Worm (Caenorhabditis elegans) whole organism, L3 larva: ENCODE results near the gene fah-1.

Experiments
- R02D3.7 ChIP-seq: fragments of 150-350 bp; optimal IDR thresholded peaks from 2 replicates; lab custom pipeline; 2014; ENCODE audit warnings: missing biosample characterization, missing genetic modification characterization
- aly-2 ChIP-seq: fragments of 150-350 bp; optimal IDR thresholded peaks from 2 replicates; lab custom pipeline; 2014; ENCODE audit warnings: missing biosample characterization, missing genetic modification characterization
- ama-1 ChIP-seq: fragments of 150-350 bp; optimal IDR thresholded peaks from 2 replicates; lab custom pipeline; 2018
- ceh-16 ChIP-seq: sonication (generic microtip); optimal IDR thresholded peaks from 2 replicates; lab custom pipeline; 2017; ENCODE audit warnings: missing biosample characterization, missing genetic modification characterization
- ceh-28 ChIP-seq: fragments of 150-350 bp; optimal IDR thresholded peaks from 2 replicates; lab custom pipeline; 2014; ENCODE audit warnings: missing biosample characterization, missing genetic modification reagents, missing genetic modification characterization
- ceh-82 ChIP-seq: fragments of 150-350 bp; optimal IDR thresholded peaks from 2 replicates; lab custom pipeline; 2014; ENCODE audit warnings: missing biosample characterization, missing genetic modification characterization
- ceh-9 ChIP-seq: sonication (generic microtip); optimal IDR thresholded peaks from 2 replicates; lab custom pipeline; 2018; ENCODE audit warnings: missing biosample characterization, missing genetic modification characterization
- daf-12 ChIP-seq: fragments of 150-350 bp; optimal IDR thresholded peaks from 2 replicates; lab custom pipeline; 2014; ENCODE audit warnings: missing biosample characterization, missing genetic modification reagents, missing genetic modification characterization
- elt-1 ChIP-seq: fragments of 150-350 bp; optimal IDR thresholded peaks from 2 replicates; lab custom pipeline; 2014; ENCODE audit warnings: missing biosample characterization, missing genetic modification characterization
- elt-2 ChIP-seq: sonication (generic microtip); optimal IDR thresholded peaks from 2 replicates; lab custom pipeline; 2016; ENCODE audit warnings: missing genetic modification reagents, mild to moderate bottlenecking, missing genetic modification characterization, missing compliant biosample characterization
- elt-3 ChIP-seq, 3 experiments: fragments of 150-350 bp in 1 of 3; sonication (generic microtip) in 2 of 3; optimal IDR thresholded peaks; 2 replicates in 2 of 3; 4 replicates in 1 of 3; lab custom pipeline; 2014 to 2017; ENCODE audit warnings: missing biosample characterization in 3 of 3, missing genetic modification characterization in 3 of 3
- eor-1 ChIP-seq, 2 experiments: fragments of 150-350 bp; optimal IDR thresholded peaks; 2 replicates each; lab custom pipeline; 2014 to 2018; ENCODE audit warnings: missing biosample characterization in 2 of 2, missing genetic modification characterization in 2 of 2
- fkh-10 ChIP-seq: sonication (generic microtip); optimal IDR thresholded peaks from 2 replicates; lab custom pipeline; 2017; ENCODE audit warnings: missing biosample characterization, missing genetic modification reagents, missing genetic modification characterization
- fkh-2 ChIP-seq: fragments of 150-350 bp; optimal IDR thresholded peaks from 2 replicates; lab custom pipeline; 2014; ENCODE audit warnings: missing biosample characterization, missing genetic modification reagents, missing genetic modification characterization
- fos-1 ChIP-seq: fragments of 150-350 bp; optimal IDR thresholded peaks from 2 replicates; lab custom pipeline; 2014; ENCODE audit warnings: missing biosample characterization, missing genetic modification characterization
- hmg-11 ChIP-seq: sonication (generic microtip); optimal IDR thresholded peaks from 2 replicates; lab custom pipeline; 2016; ENCODE audit warnings: missing genetic modification characterization, missing compliant biosample characterization
- jun-1 ChIP-seq: fragments of 150-350 bp; optimal IDR thresholded peaks from 2 replicates; lab custom pipeline; 2014; ENCODE audit warnings: missing biosample characterization, missing genetic modification reagents, missing genetic modification characterization
- lin-15B ChIP-seq: fragments of 150-350 bp; optimal IDR thresholded peaks from 2 replicates; lab custom pipeline; 2014; ENCODE audit warnings: missing biosample characterization, missing genetic modification characterization
- lin-39 ChIP-seq: fragments of 150-350 bp; optimal IDR thresholded peaks from 2 replicates; lab custom pipeline; 2018; ENCODE audit warnings: missing biosample characterization, missing genetic modification reagents, missing genetic modification characterization
- lsy-12 ChIP-seq: sonication (generic microtip); optimal IDR thresholded peaks from 2 replicates; lab custom pipeline; 2016; ENCODE audit warnings: mild to moderate bottlenecking, missing genetic modification characterization, missing compliant biosample characterization
- mdl-1 ChIP-seq: fragments of 150-350 bp; optimal IDR thresholded peaks from 2 replicates; lab custom pipeline; 2014; ENCODE audit warnings: missing biosample characterization, missing genetic modification characterization
- nfya-1 ChIP-seq: sonication (generic microtip); optimal IDR thresholded peaks from 2 replicates; lab custom pipeline; 2017; ENCODE audit warnings: missing genetic modification characterization, mild to moderate bottlenecking, missing compliant biosample characterization, antibody characterized with exemption, moderate library complexity; ENCODE audit not compliant: insufficient read depth
- nhr-11 ChIP-seq: fragments of 150-350 bp; optimal IDR thresholded peaks from 2 replicates; lab custom pipeline; 2014; ENCODE audit warnings: missing biosample characterization, missing genetic modification characterization
- nhr-12 ChIP-seq: fragments of 150-350 bp; optimal IDR thresholded peaks from 2 replicates; lab custom pipeline; 2014; ENCODE audit warnings: missing biosample characterization, missing genetic modification characterization
- nhr-23 ChIP-seq: fragments of 150-350 bp; optimal IDR thresholded peaks from 2 replicates; lab custom pipeline; 2014; ENCODE audit warnings: missing biosample characterization, missing genetic modification reagents, missing genetic modification characterization
- nhr-237 ChIP-seq: fragments of 150-350 bp; optimal IDR thresholded peaks from 2 replicates; lab custom pipeline; 2014; ENCODE audit warnings: missing biosample characterization, missing genetic modification characterization
- nhr-25 ChIP-seq: sonication (generic microtip); optimal IDR thresholded peaks from 2 replicates; lab custom pipeline; 2017; ENCODE audit warnings: missing biosample characterization, missing genetic modification characterization
- nhr-28 ChIP-seq: fragments of 150-350 bp; optimal IDR thresholded peaks from 2 replicates; lab custom pipeline; 2014; ENCODE audit warnings: missing biosample characterization, missing genetic modification characterization
- nhr-43 ChIP-seq: sonication (generic microtip); optimal IDR thresholded peaks from 2 replicates; lab custom pipeline; 2016; ENCODE audit warnings: mild to moderate bottlenecking, missing genetic modification characterization, missing compliant biosample characterization; ENCODE audit not compliant: poor library complexity, severe bottlenecking
- nhr-67 ChIP-seq: fragments of 150-350 bp; optimal IDR thresholded peaks from 2 replicates; lab custom pipeline; 2014; ENCODE audit warnings: missing biosample characterization, missing genetic modification characterization
- nhr-76 ChIP-seq: fragments of 150-350 bp; sonication (generic microtip); optimal IDR thresholded peaks from 5 replicates; lab custom pipeline; 2014; ENCODE audit warnings: missing biosample characterization, missing genetic modification characterization
- nhr-77 ChIP-seq: fragments of 150-350 bp; optimal IDR thresholded peaks from 2 replicates; lab custom pipeline; 2014; ENCODE audit warnings: missing biosample characterization, missing genetic modification characterization
- pha-4 ChIP-seq: fragments of 150-350 bp; optimal IDR thresholded peaks from 2 replicates; lab custom pipeline; 2014; ENCODE audit warnings: missing biosample characterization, missing genetic modification reagents, missing genetic modification characterization
- pqm-1 ChIP-seq: fragments of 150-350 bp; optimal IDR thresholded peaks from 2 replicates; lab custom pipeline; 2017; ENCODE audit warnings: missing biosample characterization, missing genetic modification characterization, inconsistent platforms
- sea-2 ChIP-seq: fragments of 150-350 bp; sonication (generic microtip); optimal IDR thresholded peaks from 4 replicates; lab custom pipeline; 2014; ENCODE audit warnings: missing biosample characterization, missing genetic modification reagents, missing genetic modification characterization
- skn-1 ChIP-seq: fragments of 150-350 bp; optimal IDR thresholded peaks from 2 replicates; lab custom pipeline; 2014; ENCODE audit warnings: missing biosample characterization, missing genetic modification characterization
- snpc-4 ChIP-seq: fragments of 150-350 bp; optimal IDR thresholded peaks from 2 replicates; lab custom pipeline; 2014; ENCODE audit warnings: missing biosample characterization, missing genetic modification characterization
- tbx-2 ChIP-seq: sonication (generic microtip); optimal IDR thresholded peaks from 2 replicates; lab custom pipeline; 2016; ENCODE audit warnings: mild to moderate bottlenecking, missing genetic modification characterization, missing compliant biosample characterization
- unc-39 ChIP-seq: sonication (generic microtip); optimal IDR thresholded peaks from 4 replicates; lab custom pipeline; 2017; ENCODE audit warnings: missing biosample characterization, missing genetic modification characterization
- unc-62 ChIP-seq: fragments of 150-350 bp; sonication (generic microtip); optimal IDR thresholded peaks from 4 replicates; lab custom pipeline; 2014; ENCODE audit warnings: missing biosample characterization, missing genetic modification reagents, missing genetic modification characterization
- zag-1 ChIP-seq: fragments of 150-350 bp; optimal IDR thresholded peaks from 2 replicates; lab custom pipeline; 2014; ENCODE audit warnings: missing biosample characterization, missing genetic modification characterization

fah-1 gene

DNA sequence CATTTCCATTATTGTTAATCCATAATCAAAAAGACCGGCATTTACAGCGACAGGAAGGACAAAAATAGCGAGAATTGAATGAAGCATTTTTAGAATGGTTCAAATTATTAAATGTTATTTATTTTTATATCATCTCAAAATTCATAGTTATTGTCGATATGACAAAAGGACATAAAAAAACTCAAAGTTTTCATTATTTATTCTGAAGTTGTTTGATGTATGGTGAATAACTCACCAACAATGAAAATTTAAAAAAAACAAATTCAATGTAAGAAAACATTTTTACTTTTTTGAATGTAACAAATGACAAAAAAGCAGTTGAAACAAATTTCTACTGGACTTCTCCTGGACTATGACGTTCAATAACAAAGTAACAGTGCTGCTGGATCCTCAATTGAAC, 8.3 kb downstream of the fah-1 start, which contains the start of gene K10C2.14:
Gene K10C2.14 (minus strand): TSS at position 101 of the 400 bp plus-strand sequence.
- no peak for TF ChIP-seq skn-1 (tag; lab: Kevin White, UChicago)
- TF ChIP-seq ceh-82 (tag; lab: Kevin White, UChicago), result no peak
- no peak for TF ChIP-seq nhr-77 (tag; lab: Kevin White, UChicago)
- TF ChIP-seq fkh-10 (GFP tag; lab: Kevin White, UChicago), result no peak
- no peak for TF ChIP-seq pha-4 (tag; lab: Kevin White, UChicago)
- TF ChIP-seq fkh-2 (tag; lab: Kevin White, UChicago), result no peak
- no peak for TF ChIP-seq ceh-16 (tag; lab: Kevin White, UChicago)
- no peak for TF ChIP-seq fos-1 (tag; lab: Kevin White, UChicago)
- no peak for TF ChIP-seq jun-1 (tag; lab: Kevin White, UChicago)
- TF ChIP-seq nhr-67, result no peak
- TF ChIP-seq unc-62 (GFP tag; lab: Kevin White, UChicago), result no peak
- no peak for TF ChIP-seq lsy-12 (tag; lab: Kevin White, UChicago)
- TF ChIP-seq elt-3 (tag; optimal IDR thresholded peaks at IDR 0.05; lab: Kevin White, UChicago), result no peak
- no peak for TF ChIP-seq zag-1 (tag; lab: Kevin White, UChicago)
- no peak for TF ChIP-seq mdl-1 (tag; lab: Kevin White, UChicago)
- TF ChIP-seq sea-2 (GFP tag; lab: Kevin White, UChicago), result no peak

DNA sequence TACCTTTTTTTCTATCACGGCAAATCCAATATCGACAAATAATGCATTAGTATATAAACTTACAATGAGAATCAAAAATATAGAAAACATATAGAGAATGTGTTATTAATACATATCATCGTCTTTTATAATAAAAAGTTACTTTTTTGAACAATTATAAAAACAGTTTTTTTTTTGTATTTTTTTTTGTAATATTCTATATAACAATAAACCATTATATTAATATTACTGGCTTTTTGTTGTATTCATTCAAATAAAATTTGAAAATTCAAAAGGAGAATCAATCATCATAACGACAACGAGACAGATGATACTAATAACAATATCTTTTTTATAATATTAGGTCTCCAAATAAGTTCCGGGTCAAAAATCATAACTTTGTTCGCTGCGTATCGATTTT, 11.2 kb downstream of the fah-1 start, which contains the start of gene K10C2.8:
Gene K10C2.8 (minus strand): TSS at position 101 of the 400 bp plus-strand sequence.
- no peak for TF ChIP-seq aly-2
- no peak for TF ChIP-seq nhr-23 (tag; lab: Kevin White, UChicago)
- TF ChIP-seq skn-1 (tag; lab: Kevin White, UChicago), result no peak
- TF ChIP-seq ceh-9 (tag; lab: Kevin White, UChicago), result no peak
- TF ChIP-seq lsy-12 (tag; lab: Kevin White, UChicago), result no peak
- no peak for TF ChIP-seq nhr-76
- no peak for TF ChIP-seq fos-1 (tag; lab: Kevin White, UChicago)
- no peak for TF ChIP-seq nhr-237 (tag; lab: Kevin White, UChicago)
- no peak for TF ChIP-seq nhr-67
- TF ChIP-seq lin-15B (tag; lab: Kevin White, UChicago), result no peak
- TF ChIP-seq R02D3.7 (tag; lab: Kevin White, UChicago), result no peak
- no peak for TF ChIP-seq elt-2 (tag; lab: Kevin White, UChicago)
- no peak for TF ChIP-seq tbx-2
- no peak for TF ChIP-seq ceh-28
- no peak for TF ChIP-seq nhr-25
- no peak for TF ChIP-seq nhr-43 (tag; lab: Kevin White, UChicago)
- TF ChIP-seq nfya-1 (tag; lab: Kevin White, UChicago), result no peak
- TF ChIP-seq nhr-12, result no peak
- no peak for TF ChIP-seq eor-1 (tag; optimal IDR thresholded peaks at IDR 0.05; lab: Kevin White, UChicago)

DNA sequence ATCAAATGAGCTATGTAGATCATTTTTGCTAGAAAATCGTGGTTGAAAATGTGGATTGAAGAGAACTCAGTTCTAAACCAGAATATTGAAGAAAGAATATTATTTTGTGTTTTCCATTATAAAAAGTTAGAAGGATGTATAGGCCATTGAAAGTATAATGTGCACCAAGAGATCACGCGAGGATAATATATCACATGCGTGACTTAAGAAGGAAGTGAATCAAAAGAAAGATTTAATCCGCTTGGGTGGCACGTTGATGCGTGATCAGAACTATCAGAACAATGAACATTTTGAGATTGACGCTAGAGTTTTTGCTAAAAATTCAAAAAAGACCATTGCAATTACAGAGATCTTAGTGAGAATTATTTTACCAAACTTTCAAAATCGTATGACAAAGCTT, 12.9 kb downstream of the fah-1 start:
- TF ChIP-seq hmg-11 (tag; lab: Kevin White, UChicago) (no peak), nhr-77 (tag; lab: Kevin White, UChicago) (no peak), unc-62 (GFP tag; lab: Kevin White, UChicago) (no peak), unc-39 (tag; lab: Kevin White, UChicago) (no peak), ceh-9 (tag; lab: Kevin White, UChicago) (no peak), nhr-28 (no peak), ama-1 (lab: Kevin White, UChicago) (no peak), nhr-23 (tag; lab: Kevin White, UChicago) (no peak), nhr-25 (no peak), sea-2 (GFP tag; lab: Kevin White, UChicago) (no peak)

DNA sequence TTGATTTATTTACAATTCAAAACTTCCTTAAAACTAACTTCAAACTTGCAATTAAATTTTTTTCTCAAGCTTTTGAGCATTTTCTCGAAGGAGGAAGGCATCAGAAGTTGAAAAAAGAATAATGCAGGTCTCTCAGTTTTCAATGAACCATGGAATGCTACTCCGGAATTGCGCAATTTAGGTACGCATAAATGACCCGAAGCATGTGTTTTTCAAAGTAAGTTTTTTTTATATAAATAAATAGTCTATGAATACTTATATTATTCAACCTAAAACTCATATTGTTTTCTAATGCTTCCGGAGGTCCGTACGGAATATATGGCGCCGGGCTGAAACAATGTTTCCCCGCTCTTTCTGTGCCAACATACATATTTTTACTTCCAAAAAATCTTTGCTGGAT, 15.0 kb downstream of the fah-1 start, which contains the start of gene K10C2.2:
Gene K10C2.2 (minus strand): TSS at position 101 of the 400 bp plus-strand sequence.
- TF ChIP-seq daf-12, result no peak
- no peak for TF ChIP-seq elt-1 (tag; lab: Kevin White, UChicago)
- no peak for TF ChIP-seq nhr-43 (tag; lab: Kevin White, UChicago)
- no peak for TF ChIP-seq nhr-77 (tag; lab: Kevin White, UChicago)
- no peak for TF ChIP-seq pqm-1 (tag; lab: Kevin White, UChicago)
- no peak for TF ChIP-seq ceh-28
- no peak for TF ChIP-seq skn-1 (tag; lab: Kevin White, UChicago)
- TF ChIP-seq hmg-11 (tag; lab: Kevin White, UChicago), result no peak
- no peak for TF ChIP-seq nhr-28
- TF ChIP-seq nhr-11, result no peak
- TF ChIP-seq snpc-4 (tag; lab: Kevin White, UChicago), result no peak
- TF ChIP-seq unc-39 (tag; lab: Kevin White, UChicago), result no peak
- TF ChIP-seq pha-4 (tag; lab: Kevin White, UChicago), result no peak
- no peak for TF ChIP-seq lin-39
- TF ChIP-seq mdl-1 (tag; lab: Kevin White, UChicago), result no peak
- no peak for TF ChIP-seq lin-15B (tag; lab: Kevin White, UChicago)
- TF ChIP-seq sea-2 (GFP tag; lab: Kevin White, UChicago), result no peak
